Worm (Caenorhabditis elegans) whole organism, L4 larva: ENCODE results near the gene ldh-1.

ENCODE experiments used
- F10B5.3 ChIP-seq: sonication (generic microtip); optimal IDR thresholded peaks from 2 replicates; lab custom pipeline; 2016; ENCODE audit warnings: mild to moderate bottlenecking, missing genetic modification characterization, missing compliant biosample characterization
- F26F4.8 ChIP-seq: fragments of 200-800 bp; sonication (Bioruptor generic); conservative IDR thresholded peaks from 2 replicates; pipeline ENCODE4 v1.3.6; 2022; ENCODE audit warnings: missing genetic modification characterization, missing compliant biosample characterization
- F37D6.2 ChIP-seq: sonication (generic microtip); optimal IDR thresholded peaks from 2 replicates; lab custom pipeline; 2016; ENCODE audit warnings: mild to moderate bottlenecking, missing genetic modification characterization, missing compliant biosample characterization
- T20F7.1 ChIP-seq: fragments of 200-800 bp; sonication (Bioruptor generic); optimal IDR thresholded peaks from 2 replicates; lab custom pipeline; 2018; ENCODE audit warnings: mild to moderate bottlenecking, missing genetic modification characterization, missing compliant biosample characterization
- Y105C5A.15 ChIP-seq: fragments of 200-800 bp; sonication (Bioruptor generic); IDR thresholded peaks from 2 replicates; pipeline ENCODE4 v1.3.6; 2022; ENCODE audit warnings: missing genetic modification characterization, missing compliant biosample characterization
- Y48G9A.11 ChIP-seq: fragments of 200-800 bp; sonication (Bioruptor generic); IDR thresholded peaks from 2 replicates; pipeline ENCODE4 v1.3.6; 2022; ENCODE audit warnings: missing genetic modification reagents, missing genetic modification characterization, missing compliant biosample characterization
- aly-2 ChIP-seq: sonication (generic microtip); optimal IDR thresholded peaks from 2 replicates; lab custom pipeline; 2018; ENCODE audit warnings: missing biosample characterization, missing genetic modification characterization
- ceh-28 ChIP-seq: fragments of 150-350 bp; optimal IDR thresholded peaks from 2 replicates; lab custom pipeline; 2014; ENCODE audit warnings: missing biosample characterization, missing genetic modification reagents, missing genetic modification characterization
- ceh-32 ChIP-seq: sonication (generic microtip); optimal IDR thresholded peaks from 2 replicates; lab custom pipeline; 2016; ENCODE audit warnings: mild to moderate bottlenecking, missing genetic modification characterization, missing compliant biosample characterization; ENCODE audit not compliant: poor library complexity
- ceh-62 ChIP-seq: sonication (generic microtip); optimal IDR thresholded peaks from 2 replicates; lab custom pipeline; 2017; ENCODE audit warnings: missing biosample characterization, missing genetic modification characterization
- ceh-82 ChIP-seq: sonication (generic microtip); optimal IDR thresholded peaks from 2 replicates; lab custom pipeline; 2017; ENCODE audit warnings: missing biosample characterization, missing genetic modification characterization
- daf-12 ChIP-seq: fragments of 150-350 bp; optimal IDR thresholded peaks from 2 replicates; lab custom pipeline; 2014; ENCODE audit warnings: missing biosample characterization, missing genetic modification reagents, missing genetic modification characterization
- daf-19 ChIP-seq: fragments of 200-800 bp; sonication (Bioruptor generic); conservative IDR thresholded peaks from 2 replicates; pipeline ENCODE4 v1.3.6; 2022; ENCODE audit warnings: missing genetic modification characterization, missing compliant biosample characterization
- daf-8 ChIP-seq: fragments of 200-800 bp; sonication (Bioruptor generic); IDR thresholded peaks from 2 replicates; pipeline ENCODE4 v1.3.6; 2022; ENCODE audit warnings: missing genetic modification characterization, missing compliant biosample characterization
- dmd-6 ChIP-seq: fragments of 200-800 bp; sonication (Bioruptor generic); IDR thresholded peaks from 2 replicates; pipeline ENCODE4 v1.3.6; 2022; ENCODE audit warnings: missing genetic modification reagents, missing genetic modification characterization, missing compliant biosample characterization
- dmd-8 ChIP-seq: fragments of 200-800 bp; sonication (Bioruptor generic); IDR thresholded peaks from 2 replicates; pipeline ENCODE4 v1.3.6; 2022; ENCODE audit warnings: missing genetic modification characterization, missing compliant biosample characterization
- dve-1 ChIP-seq: sonication (generic microtip); optimal IDR thresholded peaks from 2 replicates; lab custom pipeline; 2017; ENCODE audit warnings: antibody characterized with exemption, mild to moderate bottlenecking, missing genetic modification characterization, missing compliant biosample characterization; ENCODE audit not compliant: insufficient read depth
- egl-27 ChIP-seq: sonication (generic microtip); optimal IDR thresholded peaks from 3 replicates; lab custom pipeline; 2017; ENCODE audit warnings: missing biosample characterization, missing genetic modification reagents, missing genetic modification characterization
- egl-43 ChIP-seq: fragments of 200-800 bp; sonication (Bioruptor generic); IDR thresholded peaks from 2 replicates; pipeline ENCODE4 v1.3.6; 2022; ENCODE audit warnings: missing genetic modification reagents, missing genetic modification characterization, missing compliant biosample characterization
- fos-1 ChIP-seq: fragments of 150-350 bp; optimal IDR thresholded peaks from 2 replicates; lab custom pipeline; 2014; ENCODE audit warnings: missing biosample characterization, missing genetic modification characterization
- gei-8 ChIP-seq: fragments of 200-800 bp; sonication (Bioruptor generic); optimal IDR thresholded peaks from 2 replicates; lab custom pipeline; 2018; ENCODE audit warnings: mild to moderate bottlenecking, missing genetic modification characterization, missing compliant biosample characterization
- hlh-11 ChIP-seq: fragments of 200-800 bp; sonication (Bioruptor generic); optimal IDR thresholded peaks from 2 replicates; lab custom pipeline; 2018; ENCODE audit warnings: mild to moderate bottlenecking, missing genetic modification characterization, missing compliant biosample characterization
- jun-1 ChIP-seq: fragments of 150-350 bp; optimal IDR thresholded peaks from 2 replicates; lab custom pipeline; 2014; ENCODE audit warnings: missing biosample characterization, missing genetic modification reagents, missing genetic modification characterization
- lim-7 ChIP-seq: fragments of 200-800 bp; sonication (Bioruptor generic); IDR thresholded peaks from 2 replicates; pipeline ENCODE4 v1.3.6; 2022; ENCODE audit warnings: missing genetic modification characterization, missing compliant biosample characterization
- lin-29 ChIP-seq: fragments of 200-800 bp; sonication (Bioruptor generic); IDR thresholded peaks from 2 replicates; pipeline ENCODE4 v1.3.6; 2022; ENCODE audit warnings: missing genetic modification reagents, missing genetic modification characterization, missing compliant biosample characterization
- lin-38 ChIP-seq: fragments of 200-800 bp; sonication (Bioruptor generic); IDR thresholded peaks from 2 replicates; pipeline ENCODE4 v1.3.6; 2022; ENCODE audit warnings: missing genetic modification reagents, missing genetic modification characterization, missing compliant biosample characterization
- lin-39 ChIP-seq: fragments of 150-350 bp; optimal IDR thresholded peaks from 2 replicates; lab custom pipeline; 2014; ENCODE audit warnings: missing biosample characterization, missing genetic modification reagents, missing genetic modification characterization
- lsy-2 ChIP-seq, 2 experiments: fragments of 150-350 bp in 1 of 2; sonication (generic microtip) in 1 of 2; optimal IDR thresholded peaks; 2 replicates each; lab custom pipeline; 2014 to 2017; ENCODE audit warnings: missing biosample characterization in 2 of 2, missing genetic modification characterization in 2 of 2
- madf-5 ChIP-seq, 2 experiments: fragments of 200-800 bp; sonication (Bioruptor generic); IDR thresholded peaks; 2 replicates each; pipeline ENCODE4 v1.3.6; 2022; ENCODE audit warnings: missing compliant biosample characterization in 2 of 2, missing genetic modification characterization in 2 of 2
- mdt-29 ChIP-seq: fragments of 200-800 bp; sonication (Bioruptor generic); IDR thresholded peaks from 2 replicates; pipeline ENCODE4 v1.3.6; 2022; ENCODE audit warnings: missing genetic modification reagents, missing genetic modification characterization, missing compliant biosample characterization
- mep-1 ChIP-seq: fragments of 150-350 bp; sonication (generic microtip); optimal IDR thresholded peaks from 3 replicates; lab custom pipeline; 2014; ENCODE audit warnings: missing biosample characterization, missing genetic modification characterization
- mxl-2 ChIP-seq: fragments of 200-800 bp; sonication (Bioruptor generic); conservative IDR thresholded peaks from 2 replicates; pipeline ENCODE4 v1.3.6; 2022; ENCODE audit warnings: missing genetic modification reagents, missing genetic modification characterization, missing compliant biosample characterization
- nhr-25 ChIP-seq: sonication (generic microtip); optimal IDR thresholded peaks from 2 replicates; lab custom pipeline; 2017; ENCODE audit warnings: missing genetic modification characterization, mild to moderate bottlenecking, missing compliant biosample characterization, antibody characterized with exemption, moderate library complexity, borderline replicate concordance; ENCODE audit not compliant: insufficient read depth
- nhr-41 ChIP-seq: fragments of 200-800 bp; sonication (Bioruptor generic); IDR thresholded peaks from 2 replicates; pipeline ENCODE4 v1.3.6; 2022; ENCODE audit warnings: missing genetic modification reagents, missing genetic modification characterization, missing compliant biosample characterization
- pha-4 ChIP-seq, 2 experiments: fragments of 150-350 bp in 1 of 2; fragments of 200-800 bp in 1 of 2; sonication (Bioruptor generic) in 1 of 2; IDR thresholded peaks in 1 of 2; optimal IDR thresholded peaks in 1 of 2; 2 replicates each; pipeline versions ENCODE4 v1.3.6 to Lab custom; 2014 to 2022; ENCODE audit warnings: missing genetic modification characterization in 2 of 2, missing genetic modification reagents in 2 of 2, missing biosample characterization in 1 of 2, missing compliant biosample characterization in 1 of 2
- php-3 ChIP-seq: fragments of 200-800 bp; sonication (Bioruptor generic); IDR thresholded peaks from 2 replicates; pipeline ENCODE4 v1.3.6; 2022; ENCODE audit warnings: missing genetic modification reagents, missing genetic modification characterization, missing compliant biosample characterization
- pqm-1 ChIP-seq: sonication (generic microtip); optimal IDR thresholded peaks from 2 replicates; lab custom pipeline; 2017; ENCODE audit warnings: missing biosample characterization, missing genetic modification characterization
- rbr-2 ChIP-seq: sonication (generic microtip); optimal IDR thresholded peaks from 2 replicates; lab custom pipeline; 2016; ENCODE audit warnings: missing genotype, missing genetic modification characterization, missing compliant biosample characterization
- snpc-1.2 ChIP-seq: fragments of 200-800 bp; sonication (Bioruptor generic); IDR thresholded peaks from 2 replicates; pipeline ENCODE4 v1.3.6; 2022; ENCODE audit warnings: missing genetic modification reagents, missing genetic modification characterization, missing compliant biosample characterization
- spr-1 ChIP-seq: sonication (generic microtip); optimal IDR thresholded peaks from 2 replicates; lab custom pipeline; 2016; ENCODE audit warnings: mild to moderate bottlenecking, missing genetic modification characterization, missing compliant biosample characterization
- tag-97 ChIP-seq: fragments of 200-800 bp; sonication (Bioruptor generic); IDR thresholded peaks from 2 replicates; pipeline ENCODE4 v1.3.6; 2022; ENCODE audit warnings: missing genetic modification characterization, missing compliant biosample characterization
- tra-1 ChIP-seq: fragments of 200-800 bp; sonication (Bioruptor generic); IDR thresholded peaks from 2 replicates; pipeline ENCODE4 v1.3.6; 2022; ENCODE audit warnings: missing genetic modification reagents, missing genetic modification characterization, missing compliant biosample characterization
- unc-62 ChIP-seq, 3 experiments: fragments of 150-350 bp in 1 of 3; sonication (generic microtip); optimal IDR thresholded peaks in 2 of 3; peaks in 1 of 3; 1 replicate in 1 of 3; 2 replicates in 2 of 3; lab custom pipeline; 2014 to 2017; ENCODE audit warnings: missing biosample characterization in 3 of 3, missing genetic modification characterization in 3 of 3, missing genetic modification reagents in 3 of 3, missing genotype in 1 of 3
- vab-7 ChIP-seq: fragments of 200-800 bp; sonication (Bioruptor generic); IDR thresholded peaks from 2 replicates; pipeline ENCODE4 v1.3.6; 2022; ENCODE audit warnings: missing genetic modification reagents, missing genetic modification characterization, missing compliant biosample characterization
- zfp-2 ChIP-seq: sonication (generic microtip); optimal IDR thresholded peaks from 2 replicates; lab custom pipeline; 2016; ENCODE audit warnings: mild to moderate bottlenecking, missing genetic modification characterization, missing compliant biosample characterization
- zfp-3 ChIP-seq: fragments of 200-800 bp; sonication (Bioruptor generic); conservative IDR thresholded peaks from 2 replicates; pipeline ENCODE4 v1.3.6; 2022; ENCODE audit warnings: missing genetic modification reagents, missing genetic modification characterization, missing compliant biosample characterization
- zip-11 ChIP-seq: fragments of 200-800 bp; sonication (Bioruptor generic); IDR thresholded peaks from 2 replicates; pipeline ENCODE4 v1.3.6; 2022; ENCODE audit warnings: missing genetic modification characterization, missing compliant biosample characterization
- ztf-7 ChIP-seq: fragments of 150-350 bp; optimal IDR thresholded peaks from 2 replicates; lab custom pipeline; 2014; ENCODE audit warnings: missing biosample characterization, missing genetic modification characterization

ldh-1 gene

DNA sequence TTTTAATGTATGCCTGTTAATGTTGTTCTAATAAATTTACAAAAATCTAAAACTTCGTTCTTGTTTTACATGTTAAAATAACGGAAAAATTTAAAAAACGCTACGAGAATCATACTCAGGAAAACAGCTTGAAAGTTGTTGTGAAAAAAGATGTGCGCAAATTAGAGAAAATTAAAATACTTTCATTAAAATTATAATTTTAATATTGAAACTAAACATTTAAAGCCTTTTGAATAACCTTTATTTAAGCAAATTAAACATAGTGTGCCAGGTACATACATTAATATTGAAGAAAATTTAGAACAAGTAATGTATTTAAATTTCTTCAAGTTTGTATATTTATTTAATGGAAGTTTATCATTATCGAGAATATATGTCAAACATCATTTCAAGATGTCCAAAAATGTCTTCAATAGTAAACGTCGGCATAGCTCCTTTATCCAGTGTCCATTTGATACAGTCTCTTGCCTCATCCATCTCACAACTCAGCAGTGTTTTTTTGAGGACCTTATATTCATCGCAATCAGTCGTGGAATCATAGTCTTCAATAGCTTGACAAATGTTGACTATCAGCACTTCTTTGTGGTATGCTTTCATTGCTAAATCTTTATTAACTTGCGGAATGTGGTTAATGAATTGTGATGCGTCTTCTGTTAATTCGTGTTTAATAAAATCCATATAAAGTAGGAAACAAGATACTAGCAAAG, 38.0 kb downstream of the ldh-1 start (continued):
- no peak for TF ChIP-seq fos-1
- TF ChIP-seq daf-8 (GFP tag; lab: Robert Waterston, UW), result no peak
- TF ChIP-seq vab-7 (GFP tag; lab: Robert Waterston, UW), result no peak
- TF ChIP-seq gei-8 (GFP tag; lab: Kevin White, UChicago), result no peak
- TF ChIP-seq lim-7 (GFP tag; lab: Robert Waterston, UW), result peak; percentile 59
- TF ChIP-seq jun-1 (tag; lab: Kevin White, UChicago), result no peak
- TF ChIP-seq mdt-29 (GFP tag; lab: Robert Waterston, UW), result peak; percentile 63; the same call in 1 of the 2 replicates
- TF ChIP-seq ceh-32, result peak; percentile 57
- no peak for TF ChIP-seq egl-43
- no peak for TF ChIP-seq daf-12 (tag; lab: Kevin White, UChicago)
- TF ChIP-seq mxl-2 (GFP tag; lab: Robert Waterston, UW), result no peak
- TF ChIP-seq dmd-6, result peak; percentile 49; the same call in 1 of the 2 replicates
- TF ChIP-seq madf-5 (GFP tag; IDR thresholded peaks at IDR 0.05; lab: Robert Waterston, UW), result no peak
- TF ChIP-seq lin-38, result peak; percentile 69
- TF ChIP-seq pqm-1 (tag; lab: Kevin White, UChicago), result no peak
- no peak for TF ChIP-seq lin-39 (tag; lab: Kevin White, UChicago)
- TF ChIP-seq Y48G9A.11 (GFP tag; lab: Robert Waterston, UW), result no peak
- no peak for TF ChIP-seq tag-97 (GFP tag; lab: Robert Waterston, UW)
- peak; percentile 76; the same call in 1 of the 2 replicates for TF ChIP-seq pha-4 (GFP tag; IDR thresholded peaks at IDR 0.05; lab: Robert Waterston, UW)
- TF ChIP-seq pha-4 (tag; optimal IDR thresholded peaks at IDR 0.05; lab: Kevin White, UChicago), result peak; percentile 35
- TF ChIP-seq ceh-82 (tag; lab: Kevin White, UChicago), result no peak
- no peak for TF ChIP-seq zfp-2
- TF ChIP-seq F26F4.8 (GFP tag; lab: Robert Waterston, UW), result no peak
- no peak for TF ChIP-seq aly-2 (tag; lab: Kevin White, UChicago)
- peak; percentile 61 for TF ChIP-seq dve-1 (tag; lab: Kevin White, UChicago)
- peak; percentile 91; the same call in 1 of the 2 replicates for TF ChIP-seq daf-19 (GFP tag; lab: Robert Waterston, UW)
- TF ChIP-seq F10B5.3 (tag; lab: Kevin White, UChicago), result no peak
- peak; percentile 24 for TF ChIP-seq ztf-7 (tag; lab: Kevin White, UChicago)
- TF ChIP-seq ceh-28 (tag; lab: Kevin White, UChicago), result no peak
- TF ChIP-seq mep-1 (tag; lab: Kevin White, UChicago), result peak; percentile 90
- no peak for TF ChIP-seq unc-62 (GFP tag; optimal IDR thresholded peaks at IDR 0.05 in 1 of 2; lab: Kevin White, UChicago)
- TF ChIP-seq unc-62 (tag; optimal IDR thresholded peaks at IDR 0.05; lab: Kevin White, UChicago), result no peak
- TF ChIP-seq spr-1, result no peak
- TF ChIP-seq php-3 (GFP tag; lab: Robert Waterston, UW), result peak; percentile 71
- TF ChIP-seq lin-29 (GFP tag; lab: Robert Waterston, UW), result no peak
- peak; percentile 68; the same call in 1 of the 2 replicates for TF ChIP-seq snpc-1.2 (GFP tag; lab: Robert Waterston, UW)
- TF ChIP-seq Y105C5A.15 (GFP tag; lab: Robert Waterston, UW), result no peak
- TF ChIP-seq zip-11, result no peak
- peak; percentile 39 for TF ChIP-seq hlh-11 (tag; lab: Kevin White, UChicago)
- TF ChIP-seq zfp-3, result peak; percentile 97; the same call in 1 of the 2 replicates
- TF ChIP-seq nhr-25, result no peak
- TF ChIP-seq rbr-2 (tag; lab: Kevin White, UChicago), result peak; percentile 9
- TF ChIP-seq T20F7.1 (GFP tag; lab: Kevin White, UChicago), result peak; percentile 70
- TF ChIP-seq tra-1 (GFP tag; lab: Robert Waterston, UW), result 0 out of 2 replicates have a peak, but pooled peaks have one; percentile 25
- peak in 1 of 2 experiments; percentile 86 for TF ChIP-seq lsy-2 (tag; optimal IDR thresholded peaks at IDR 0.05; lab: Kevin White, UChicago)
- no peak for TF ChIP-seq ceh-62 (tag; lab: Kevin White, UChicago)
- TF ChIP-seq dmd-8, result no peak
- TF ChIP-seq egl-27 (tag; lab: Kevin White, UChicago), result no peak
- no peak for TF ChIP-seq F37D6.2
- no peak for TF ChIP-seq nhr-41
